Worm (Caenorhabditis elegans): ENCODE data around the gene K04A8.20.
"Not testable (repeated sequence)": the region's sequence is repeated elsewhere in the genome, so short reads cannot be mapped to it uniquely, and the experiment has no call there.

Gene K04A8.20

ce11 chrV:6579992-6580391 is 30.7 kb downstream of the K04A8.20 start, which contains the start of gene EGAP9.3:
EGAP9.3 (minus strand) TSS chrV:6580122.
- TF ChIP-seq hlh-6 (tag; optimal IDR thresholded peaks at IDR 0.05) (no peak), sox-2 (GFP tag; IDR thresholded peaks at IDR 0.05) (no peak), pag-3 (tag; optimal IDR thresholded peaks at IDR 0.05; ENCODE audit: borderline replicate concordance) (no peak), hlh-13 (GFP tag; optimal IDR thresholded peaks at IDR 0.05) (no peak), T23F11.4 (GFP tag; optimal IDR thresholded peaks at IDR 0.05) (no peak), lin-11 (tag; optimal IDR thresholded peaks at IDR 0.05) (no peak), Y22D7AL.16 (tag; optimal IDR thresholded peaks at IDR 0.05) (no peak), ceh-34 (tag; optimal IDR thresholded peaks at IDR 0.05) (no peak)

- not testable (repeated sequence) for TF ChIP-seq T23F11.4 (GFP tag; optimal IDR thresholded peaks at IDR 0.05); eyg-1 (tag; optimal IDR thresholded peaks at IDR 0.05); dve-1 (tag; optimal IDR thresholded peaks at IDR 0.05)
These were observed 32.5 kb downstream of the K04A8.20 start, which contains the start of gene ZK1055.4 for ce11 chrV:6581762-6582161. ZK1055.4 (plus strand) TSS chrV:6582062.

- TF ChIP-seq ceh-6 (GFP tag; optimal IDR thresholded peaks at IDR 0.05) (no peak), unc-86 (tag; optimal IDR thresholded peaks at IDR 0.05) (no peak), fax-1 (tag; optimal IDR thresholded peaks at IDR 0.05) (no peak), pax-1 (tag; optimal IDR thresholded peaks at IDR 0.05) (no peak), ref-2 (tag; optimal IDR thresholded peaks at IDR 0.05) (no peak), ceh-19 (GFP tag; optimal IDR thresholded peaks at IDR 0.05) (no peak)
These were observed 41.0 kb downstream of the K04A8.20 start, which contains the start of gene ZK1055.2 for ce11 chrV:6590283-6590682. ZK1055.2 (plus strand) TSS chrV:6590583.

- TF ChIP-seq ets-4 (tag; optimal IDR thresholded peaks at IDR 0.05) (no peak), ttx-3 (tag; optimal IDR thresholded peaks at IDR 0.05) (no peak), ceh-34 (tag; optimal IDR thresholded peaks at IDR 0.05) (no peak), nhr-232 (tag; optimal IDR thresholded peaks at IDR 0.05) (no peak), sdc-2 (tag; optimal IDR thresholded peaks at IDR 0.05) (no peak), mec-3 (tag; optimal IDR thresholded peaks at IDR 0.05; ENCODE audit: borderline replicate concordance) (no peak), odd-2 (tag; optimal IDR thresholded peaks at IDR 0.05) (no peak), ztf-16 (tag; optimal IDR thresholded peaks at IDR 0.05) (no peak), ama-1 (optimal IDR thresholded peaks at IDR 0.05) (no peak)
These were observed 44.5 kb downstream of the K04A8.20 start, which contains the start of gene hcp-1 for ce11 chrV:6593700-6594244. hcp-1 (plus strand) TSS chrV:6594194.
